Fruit fly (Drosophila melanogaster) whole organism, prepupa: ENCODE results near the gene TfIIEbeta.

Source experiments
- CG11762 ChIP-seq: fragments of 200-800 bp; sonication (Bioruptor generic); optimal IDR thresholded peaks from 3 replicates; lab custom pipeline; 2016; ENCODE audit warnings: missing biosample characterization, missing genetic modification characterization; ENCODE audit not compliant: insufficient read depth
- CG32006 ChIP-seq: fragments of 200-800 bp; sonication (Bioruptor generic); optimal IDR thresholded peaks from 3 replicates; lab custom pipeline; 2017; ENCODE audit warnings: missing biosample characterization, mild to moderate bottlenecking, missing genetic modification characterization
- CG6276 ChIP-seq: fragments of 200-800 bp; sonication (Bioruptor generic); optimal IDR thresholded peaks from 2 replicates; lab custom pipeline; 2017; ENCODE audit warnings: missing biosample characterization, mild to moderate bottlenecking, missing genetic modification characterization
- CG8119 ChIP-seq: fragments of 200-800 bp; sonication (Bioruptor generic); IDR thresholded peaks from 3 replicates; pipeline ENCODE4 v1.3.6; 2022; ENCODE audit warnings: missing biosample characterization, missing genetic modification characterization
- Ets21C ChIP-seq: fragments of 200-800 bp; sonication (Bioruptor generic); optimal IDR thresholded peaks from 3 replicates; lab custom pipeline; 2016; ENCODE audit warnings: missing biosample characterization, missing genetic modification characterization
- Gug ChIP-seq: fragments of 200-800 bp; sonication (Bioruptor generic); IDR thresholded peaks from 2 replicates; pipeline ENCODE4 v1.3.6; 2022; ENCODE audit warnings: missing biosample characterization, missing genetic modification characterization
- Hr39 ChIP-seq: fragments of 200-800 bp; sonication (Bioruptor generic); optimal IDR thresholded peaks from 2 replicates; lab custom pipeline; 2016; ENCODE audit warnings: missing biosample characterization, missing genetic modification characterization
- Lpt ChIP-seq: fragments of 200-800 bp; sonication (Bioruptor generic); optimal IDR thresholded peaks from 3 replicates; lab custom pipeline; 2016; ENCODE audit warnings: missing biosample characterization, missing genetic modification characterization
- Met ChIP-seq: fragments of 200-800 bp; sonication (Bioruptor generic); optimal IDR thresholded peaks from 3 replicates; lab custom pipeline; 2016; ENCODE audit warnings: missing biosample characterization, missing genetic modification characterization
- dac ChIP-seq: fragments of 200-800 bp; sonication (Bioruptor generic); optimal IDR thresholded peaks from 2 replicates; lab custom pipeline; 2017; ENCODE audit warnings: missing biosample characterization, mild to moderate bottlenecking, missing genetic modification characterization
- fd85E ChIP-seq: fragments of 200-800 bp; sonication (Bioruptor generic); optimal IDR thresholded peaks from 3 replicates; lab custom pipeline; 2016; ENCODE audit warnings: missing biosample characterization, missing genetic modification characterization
- svp ChIP-seq: fragments of 200-800 bp; sonication (Bioruptor generic); peaks from one replicate; lab custom pipeline; 2016; ENCODE audit warnings: missing biosample characterization, missing genetic modification characterization
- vri ChIP-seq: fragments of 200-800 bp; sonication (Bioruptor generic); optimal IDR thresholded peaks from 3 replicates; lab custom pipeline; 2016; ENCODE audit warnings: missing biosample characterization, mild to moderate bottlenecking, missing genetic modification characterization

dm6 chr3L:4318677-4319580 lies 32.1 kb downstream of the TfIIEbeta start, which contains the start of gene PMP34:
- TF ChIP-seq Met (GFP tag; lab: Kevin White, UChicago), result no peak
- no peak for TF ChIP-seq svp
- no peak for TF ChIP-seq dac (GFP tag; lab: Kevin White, UChicago)
- no peak for TF ChIP-seq CG6276
- TF ChIP-seq CG8119 (GFP tag; lab: Robert Waterston, UW), result no peak
- no peak for TF ChIP-seq Gug (GFP tag; lab: Robert Waterston, UW)
- no peak for TF ChIP-seq Ets21C
- TF ChIP-seq CG32006 (GFP tag; lab: Kevin White, UChicago), result no peak
- no peak for TF ChIP-seq CG11762 (GFP tag; lab: Kevin White, UChicago)
- TF ChIP-seq Lpt (GFP tag; lab: Kevin White, UChicago), result no peak
- no peak for TF ChIP-seq Hr39 (GFP tag; lab: Kevin White, UChicago)
- no peak for TF ChIP-seq fd85E (GFP tag; lab: Kevin White, UChicago)
- no peak for TF ChIP-seq vri
